Worm (Caenorhabditis elegans): ENCODE data around the gene C16D9.8.

ce11 chrV:8242798-8243197 is 20.6 kb downstream of the C16D9.8 start, which contains the start of gene C16D9.4:
- TF ChIP-seq pha-4 (tag; optimal IDR thresholded peaks at IDR 0.05) = no peak
- no peak for TF ChIP-seq che-1 (tag; optimal IDR thresholded peaks at IDR 0.05)
- TF ChIP-seq nhr-11 (tag; optimal IDR thresholded peaks at IDR 0.05) = no peak
- no peak for TF ChIP-seq ref-2 (tag; optimal IDR thresholded peaks at IDR 0.05)
- no peak for TF ChIP-seq unc-55 (GFP tag; optimal IDR thresholded peaks at IDR 0.05)
- TF ChIP-seq pqm-1 (tag; optimal IDR thresholded peaks at IDR 0.05) = no peak
- TF ChIP-seq ceh-18 (tag; optimal IDR thresholded peaks at IDR 0.05) = no peak

Measured in whole organism, late embryonic.